Fruit fly (Drosophila melanogaster) whole organism, pupa: ENCODE measurements around the gene CG33310.
A peak's percentile ranks its signal among the peaks of the same experiment; 100 is the strongest.

Experiments used
- CG10348 ChIP-seq: fragments of 200-800 bp; sonication (Bioruptor generic); IDR thresholded peaks from 2 replicates; pipeline ENCODE4 v1.3.6; 2022; ENCODE audit warnings: missing biosample characterization, missing genetic modification characterization
- CG12605 ChIP-seq: fragments of 200-800 bp; sonication (Bioruptor generic); IDR thresholded peaks from 2 replicates; pipeline ENCODE4 v1.3.6; 2022; ENCODE audit warnings: missing biosample characterization, missing genetic modification characterization
- CG13204 ChIP-seq: fragments of 200-800 bp; sonication (Bioruptor generic); optimal IDR thresholded peaks from 2 replicates; lab custom pipeline; 2018; ENCODE audit warnings: missing biosample characterization, mild to moderate bottlenecking, missing genetic modification characterization, moderate library complexity
- CG14655 ChIP-seq: fragments of 200-800 bp; sonication (Bioruptor generic); optimal IDR thresholded peaks from 3 replicates; lab custom pipeline; 2017; ENCODE audit warnings: mild to moderate bottlenecking, missing biosample characterization, missing genetic modification reagents, missing genetic modification characterization
- CG15710 ChIP-seq: fragments of 200-800 bp; sonication (Bioruptor generic); optimal IDR thresholded peaks from 2 replicates; lab custom pipeline; 2018; ENCODE audit warnings: missing biosample characterization, mild to moderate bottlenecking, missing genetic modification characterization, moderate library complexity
- CG17806 ChIP-seq: fragments of 200-800 bp; sonication (Bioruptor generic); optimal IDR thresholded peaks from 2 replicates; lab custom pipeline; 2018; ENCODE audit warnings: missing biosample characterization, mild to moderate bottlenecking, missing genetic modification characterization, moderate library complexity
- CG32121 ChIP-seq: fragments of 200-800 bp; sonication (Bioruptor generic); IDR thresholded peaks from 2 replicates; pipeline ENCODE4 v1.3.6; 2022; ENCODE audit warnings: missing biosample characterization, missing genetic modification characterization
- CG34367 ChIP-seq: fragments of 200-800 bp; sonication (Bioruptor generic); optimal IDR thresholded peaks from 2 replicates; lab custom pipeline; 2018; ENCODE audit warnings: missing biosample characterization, mild to moderate bottlenecking, missing genetic modification characterization
- CG4496 ChIP-seq: fragments of 200-800 bp; sonication (Bioruptor generic); IDR thresholded peaks from 3 replicates; pipeline ENCODE4 v1.3.6; 2022; ENCODE audit warnings: missing biosample characterization, missing genetic modification characterization
- CG8159 ChIP-seq: fragments of 200-800 bp; sonication (Bioruptor generic); optimal IDR thresholded peaks from 3 replicates; lab custom pipeline; 2018; ENCODE audit warnings: missing biosample characterization, mild to moderate bottlenecking, missing genetic modification characterization, moderate library complexity
- CG8301 ChIP-seq: fragments of 200-800 bp; sonication (Bioruptor generic); optimal IDR thresholded peaks from 2 replicates; lab custom pipeline; 2018; ENCODE audit warnings: missing biosample characterization, mild to moderate bottlenecking, missing genetic modification characterization
- CG9948 ChIP-seq: fragments of 200-800 bp; sonication (Bioruptor generic); optimal IDR thresholded peaks from 2 replicates; lab custom pipeline; 2018; ENCODE audit warnings: missing biosample characterization, mild to moderate bottlenecking, missing genetic modification characterization, moderate library complexity
- D1 ChIP-seq: fragments of 200-800 bp; sonication (Bioruptor generic); optimal IDR thresholded peaks from 2 replicates; lab custom pipeline; 2018; ENCODE audit warnings: missing biosample characterization, mild to moderate bottlenecking, missing genetic modification characterization, moderate library complexity
- EcR ChIP-seq: fragments of 200-800 bp; sonication (Bioruptor generic); optimal IDR thresholded peaks from 3 replicates; lab custom pipeline; 2019; ENCODE audit warnings: missing biosample characterization, missing genetic modification characterization, mild to moderate bottlenecking, moderate library complexity, missing genetic modification reagents
- Ets98B ChIP-seq: fragments of 200-800 bp; sonication (Bioruptor generic); IDR thresholded peaks from 2 replicates; pipeline ENCODE4 v1.3.6; 2022; ENCODE audit warnings: missing biosample characterization, missing genetic modification characterization
- Pif1A ChIP-seq: fragments of 200-800 bp; sonication (Bioruptor generic); optimal IDR thresholded peaks from 3 replicates; lab custom pipeline; 2016; ENCODE audit warnings: missing biosample characterization, missing genetic modification characterization
- Pif1B ChIP-seq: fragments of 200-800 bp; sonication (Bioruptor generic); optimal IDR thresholded peaks from 3 replicates; lab custom pipeline; 2016; ENCODE audit warnings: missing biosample characterization, missing genetic modification characterization
- Snoo ChIP-seq: fragments of 200-800 bp; sonication (Bioruptor generic); optimal IDR thresholded peaks from 3 replicates; lab custom pipeline; 2017; ENCODE audit warnings: missing biosample characterization, mild to moderate bottlenecking, missing genetic modification characterization, inconsistent platforms
- fd96Ca ChIP-seq: fragments of 200-800 bp; sonication (Bioruptor generic); IDR thresholded peaks from 3 replicates; pipeline ENCODE4 v1.3.6; 2022; ENCODE audit warnings: missing biosample characterization, missing genetic modification characterization
- gl ChIP-seq: fragments of 200-800 bp; sonication (Bioruptor generic); optimal IDR thresholded peaks from 2 replicates; lab custom pipeline; 2018; ENCODE audit warnings: missing biosample characterization, mild to moderate bottlenecking, missing genetic modification characterization
- rn ChIP-seq: fragments of 200-800 bp; sonication (Bioruptor generic); IDR thresholded peaks from 2 replicates; pipeline ENCODE4 v1.3.6; 2022; ENCODE audit warnings: missing biosample characterization, missing genetic modification characterization

CG33310 gene

DNA sequence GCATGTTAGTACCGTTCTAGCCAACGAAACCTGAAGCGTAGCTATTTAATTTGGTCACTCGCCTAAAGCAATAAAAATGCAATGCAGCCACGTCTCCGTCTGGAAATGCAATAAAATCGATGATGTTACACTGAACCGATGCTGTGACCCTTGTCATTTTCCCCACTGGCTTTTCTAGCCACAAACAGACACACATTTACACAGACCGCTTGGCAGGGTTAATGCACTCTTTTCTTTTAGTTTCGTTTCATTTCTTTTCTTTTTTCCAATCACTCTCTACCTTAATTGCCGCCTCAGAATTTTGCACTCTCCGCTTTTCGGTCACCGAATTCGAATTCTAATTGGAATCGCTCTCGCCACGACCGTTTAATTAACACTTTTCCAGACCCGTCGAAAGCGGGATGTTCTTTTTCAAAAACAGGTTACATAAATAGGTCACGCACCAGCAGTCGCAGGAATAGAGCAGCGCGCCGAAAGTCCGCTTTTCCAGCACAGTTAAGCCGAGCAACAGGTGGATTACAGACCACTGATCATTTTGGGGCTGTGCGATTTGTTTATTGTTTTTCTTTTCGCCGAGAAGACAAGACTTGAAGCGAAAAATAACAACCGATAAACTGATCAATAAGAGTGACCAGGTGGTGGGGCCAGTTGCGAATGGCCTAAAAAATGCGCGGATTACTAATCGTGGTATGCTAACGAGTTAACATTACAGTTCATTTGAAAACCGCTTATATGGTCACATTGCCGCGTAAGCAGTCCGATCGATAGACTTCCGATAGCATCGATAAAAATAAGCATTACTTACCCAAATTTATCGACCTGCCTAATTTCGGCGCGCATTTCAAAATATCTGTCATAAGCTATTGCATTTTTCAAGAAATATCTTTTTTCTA, 30.8 kb downstream of the CG33310 start, which contains the start of gene ck:
TSS of gene ck (minus strand) at position 638 of the 893 bp plus-strand sequence.
- TF ChIP-seq CG4496 (GFP tag; lab: Robert Waterston, UW) (no peak), EcR (GFP tag; lab: Kevin White, UChicago) (peak; percentile 93), Ets98B (GFP tag; lab: Robert Waterston, UW) (peak; percentile 14; the same call in 1 of the 2 replicates)
- TF ChIP-seq, all 21 proteins: peak for 2

DNA sequence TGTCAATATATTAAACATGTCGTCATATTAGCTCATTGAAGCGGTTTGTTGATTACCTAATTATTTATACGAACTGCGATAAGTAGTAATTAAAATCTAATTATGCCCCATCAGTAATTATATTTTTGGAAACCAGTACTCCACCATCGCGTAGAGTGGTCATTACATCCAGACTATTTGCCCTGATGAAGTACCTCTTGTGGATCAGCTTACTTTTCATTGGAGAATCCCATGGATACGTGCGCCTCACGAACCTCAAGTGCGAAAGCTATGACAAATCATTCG, 31.4 kb downstream of the CG33310 start, which contains the start of gene CG33679:
TSS of gene CG33679 (plus strand) at position 186 of the 285 bp plus-strand sequence.
- TF ChIP-seq Pif1A (GFP tag; lab: Kevin White, UChicago) (no peak), CG15710 (no peak)

DNA sequence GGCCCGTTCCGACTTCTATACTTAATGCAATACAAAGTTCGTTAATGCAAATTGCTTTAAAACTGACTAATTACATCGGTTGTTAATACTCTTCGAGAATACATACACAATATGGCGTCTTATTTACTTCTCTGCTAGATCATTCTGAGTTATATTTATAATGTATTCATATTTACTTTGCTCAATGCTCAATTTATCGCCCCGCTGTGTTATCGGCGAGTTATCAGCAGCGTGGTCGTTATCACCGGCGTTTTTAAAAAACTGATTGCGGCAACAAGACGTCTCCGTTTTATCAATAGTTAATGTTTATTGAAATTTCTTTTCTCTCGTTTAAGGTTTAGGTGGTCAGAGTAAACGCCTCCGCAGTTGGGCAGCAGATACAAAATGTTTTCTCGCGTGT, 32.3 kb downstream of the CG33310 start:
- TF ChIP-seq Ets98B (GFP tag; lab: Robert Waterston, UW) (no peak), CG17806 (no peak), CG34367 (tag; lab: Kevin White, UChicago) (no peak), CG10348 (no peak), CG13204 (no peak), CG8159 (tag; lab: Kevin White, UChicago) (no peak), CG12605 (GFP tag; lab: Robert Waterston, UW) (no peak)

DNA sequence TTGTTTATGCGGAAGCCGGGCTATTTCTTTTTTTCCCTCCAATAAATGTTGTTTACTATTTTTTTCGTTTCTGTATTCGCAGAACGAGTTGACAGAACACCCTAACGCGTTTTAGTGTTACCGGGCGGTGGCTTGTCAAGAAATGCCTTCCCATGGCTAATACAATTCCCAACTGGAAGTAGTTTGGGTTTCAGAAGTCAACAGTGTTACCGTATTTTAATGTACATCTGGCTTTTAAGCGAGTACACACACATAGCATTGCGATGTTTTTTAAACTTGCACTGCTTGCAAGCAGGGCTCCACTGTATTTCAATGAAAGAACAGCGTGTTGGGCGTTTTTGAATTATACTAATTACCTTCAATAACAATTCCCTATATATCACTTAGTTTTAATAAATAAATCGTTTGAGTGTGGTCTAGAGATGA, 33.9 kb downstream of the CG33310 start, which contains the start of gene TfIIS:
TSS of gene TfIIS (minus strand) at position 178 of the 426 bp plus-strand sequence.
- TF ChIP-seq CG8301 (tag; lab: Kevin White, UChicago) = no peak
- no peak for TF ChIP-seq CG8159 (tag; lab: Kevin White, UChicago)
- no peak for TF ChIP-seq fd96Ca (GFP tag; lab: Robert Waterston, UW)
- TF ChIP-seq Ets98B (GFP tag; lab: Robert Waterston, UW) = no peak
- no peak for TF ChIP-seq Snoo (tag; lab: Kevin White, UChicago)
- no peak for TF ChIP-seq CG15710

DNA sequence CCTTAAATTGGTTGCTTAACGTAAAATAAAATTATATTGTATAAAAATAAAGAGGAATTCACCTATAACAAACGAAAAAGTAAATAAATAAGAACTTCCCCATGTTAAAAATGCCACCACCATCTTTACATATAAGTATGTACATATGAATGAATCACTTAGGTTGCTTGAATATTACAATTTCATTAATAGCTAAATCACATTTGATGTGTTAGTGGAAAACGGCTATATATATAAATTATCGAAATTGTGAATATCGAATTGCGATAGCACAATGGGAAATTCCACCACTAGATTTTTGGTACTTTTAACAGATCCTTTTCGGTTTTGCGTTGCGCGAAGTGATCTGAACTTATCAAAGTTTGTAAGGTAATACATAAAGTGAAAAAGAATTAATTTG, 34.7 kb downstream of the CG33310 start, which contains the start of the genes solo and vas:
TSS of gene solo (plus strand) at position 289 of the 400 bp plus-strand sequence.
TSS of gene vas (plus strand) at position 289 of the 400 bp plus-strand sequence.
- TF ChIP-seq CG10348 = no peak
- TF ChIP-seq Pif1B (GFP tag; lab: Kevin White, UChicago) = no peak
- TF ChIP-seq CG13204 = no peak
- TF ChIP-seq CG17806 = peak; percentile 19
- TF ChIP-seq rn (GFP tag; lab: Robert Waterston, UW) = no peak
- no peak for TF ChIP-seq Snoo (tag; lab: Kevin White, UChicago)
- no peak for TF ChIP-seq CG8159 (tag; lab: Kevin White, UChicago)
- no peak for TF ChIP-seq CG34367 (tag; lab: Kevin White, UChicago)
- peak; percentile 14 for TF ChIP-seq CG8301 (tag; lab: Kevin White, UChicago)
- TF ChIP-seq CG12605 (GFP tag; lab: Robert Waterston, UW) = no peak
- TF ChIP-seq CG32121 (GFP tag; lab: Robert Waterston, UW) = 0 out of 2 replicates have a peak, but pooled peaks have one; percentile 35
- no peak for TF ChIP-seq fd96Ca (GFP tag; lab: Robert Waterston, UW)
- no peak for TF ChIP-seq D1 (tag; lab: Kevin White, UChicago)
- TF ChIP-seq CG14655 (GFP tag; lab: Kevin White, UChicago) = no peak
- TF ChIP-seq gl (tag; lab: Kevin White, UChicago) = no peak
- no peak for TF ChIP-seq Pif1A (GFP tag; lab: Kevin White, UChicago)
- TF ChIP-seq CG4496 (GFP tag; lab: Robert Waterston, UW) = no peak; the same call in 2 of the 3 replicates
- TF ChIP-seq Ets98B (GFP tag; lab: Robert Waterston, UW) = no peak
- TF ChIP-seq EcR (GFP tag; lab: Kevin White, UChicago) = no peak
- no peak for TF ChIP-seq CG9948 (tag; lab: Kevin White, UChicago)
- peak; percentile 35 for TF ChIP-seq CG15710

DNA sequence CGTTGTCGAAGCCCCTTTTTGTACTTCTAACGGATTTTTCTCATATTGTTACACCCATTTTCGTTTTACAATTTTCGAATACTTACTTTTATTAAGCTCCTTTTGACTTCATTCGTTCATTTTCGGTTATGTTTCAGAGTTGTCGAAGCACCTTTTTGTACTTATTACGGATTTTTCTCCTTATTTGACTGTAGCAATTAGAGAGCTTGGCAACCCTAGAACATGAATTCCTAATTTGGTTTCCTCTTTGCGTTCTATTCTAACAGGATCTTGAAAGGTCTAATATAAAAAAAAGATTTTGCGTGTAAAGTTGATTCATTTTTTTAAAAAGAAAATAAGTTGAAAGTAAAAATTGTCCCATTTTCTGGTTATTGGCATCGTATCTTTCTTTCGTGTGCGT, 35.4 kb downstream of the CG33310 start:
- no peak for TF ChIP-seq CG32121 (GFP tag; lab: Robert Waterston, UW)
- TF ChIP-seq Ets98B (GFP tag; lab: Robert Waterston, UW) = no peak
- no peak for TF ChIP-seq CG8159 (tag; lab: Kevin White, UChicago)
- TF ChIP-seq CG8301 (tag; lab: Kevin White, UChicago) = no peak
- TF ChIP-seq gl (tag; lab: Kevin White, UChicago) = no peak
- TF ChIP-seq CG34367 (tag; lab: Kevin White, UChicago) = no peak
- no peak for TF ChIP-seq EcR (GFP tag; lab: Kevin White, UChicago)
- no peak for TF ChIP-seq CG17806
- no peak for TF ChIP-seq fd96Ca (GFP tag; lab: Robert Waterston, UW)
- TF ChIP-seq rn (GFP tag; lab: Robert Waterston, UW) = no peak
- no peak for TF ChIP-seq Pif1B (GFP tag; lab: Kevin White, UChicago)
- no peak for TF ChIP-seq D1 (tag; lab: Kevin White, UChicago)
- no peak for TF ChIP-seq CG13204
- TF ChIP-seq CG14655 (GFP tag; lab: Kevin White, UChicago) = no peak
- no peak for TF ChIP-seq CG15710
- TF ChIP-seq CG9948 (tag; lab: Kevin White, UChicago) = no peak
